Fruit fly (Drosophila melanogaster) whole organism, embryonic: Measurements from ENCODE around the gene CG5644.

Experiments used
- Ada2b ChIP-seq: fragments of 200-800 bp; sonication (Bioruptor generic); IDR thresholded peaks from 2 replicates; pipeline ENCODE4 v1.3.6; 2022; ENCODE audit warnings: missing biosample characterization, missing genetic modification characterization
- Awh ChIP-seq: fragments of 200-800 bp; sonication (Bioruptor generic); IDR thresholded peaks from 2 replicates; pipeline ENCODE4, ENCODE4 v1.3.6; 2022; ENCODE audit warnings: missing biosample characterization, missing genetic modification characterization
- B-H1 ChIP-seq: fragments of 200-800 bp; sonication (Bioruptor generic); IDR thresholded peaks from 3 replicates; pipeline ENCODE4 v1.3.6; 2022; ENCODE audit warnings: missing biosample characterization, missing genetic modification characterization
- BEAF-32 ChIP-seq: fragments of 200-800 bp; sonication (Bioruptor generic); optimal IDR thresholded peaks from 3 replicates; lab custom pipeline; 2017; ENCODE audit warnings: missing biosample characterization, missing genetic modification characterization, mild to moderate bottlenecking, moderate library complexity, missing genetic modification reagents
- CG10543 ChIP-seq: fragments of 200-800 bp; sonication (Bioruptor generic); optimal IDR thresholded peaks from 3 replicates; lab custom pipeline; 2017; ENCODE audit warnings: missing biosample characterization, mild to moderate bottlenecking, missing genetic modification characterization, moderate library complexity
- CG11456 ChIP-seq: fragments of 200-800 bp; sonication (Bioruptor generic); IDR thresholded peaks from 3 replicates; pipeline ENCODE4 v1.3.6; 2022; ENCODE audit warnings: missing biosample characterization, missing genetic modification characterization
- CG12659 ChIP-seq: fragments of 200-800 bp; sonication (Bioruptor generic); optimal IDR thresholded peaks from 3 replicates; lab custom pipeline; 2017; ENCODE audit warnings: mild to moderate bottlenecking, missing biosample characterization, missing genetic modification reagents, missing genetic modification characterization
- CG13296 ChIP-seq: fragments of 200-800 bp; sonication (Bioruptor generic); optimal IDR thresholded peaks from 3 replicates; lab custom pipeline; 2018; ENCODE audit warnings: missing biosample characterization, mild to moderate bottlenecking, missing genetic modification characterization
- CG13624 ChIP-seq: fragments of 200-800 bp; sonication (Bioruptor generic); optimal IDR thresholded peaks from 2 replicates; lab custom pipeline; 2016; ENCODE audit warnings: missing biosample characterization, missing genetic modification characterization
- CG15073 ChIP-seq: fragments of 200-800 bp; sonication (Bioruptor generic); optimal IDR thresholded peaks from 2 replicates; lab custom pipeline; 2016; ENCODE audit warnings: missing biosample characterization, missing genetic modification characterization
- CG1603 ChIP-seq: fragments of 200-800 bp; sonication (Bioruptor generic); optimal IDR thresholded peaks from 2 replicates; lab custom pipeline; 2019; ENCODE audit warnings: missing biosample characterization, mild to moderate bottlenecking, missing genetic modification characterization, moderate library complexity
- CG18764 ChIP-seq: fragments of 200-800 bp; sonication (Bioruptor generic); optimal IDR thresholded peaks from 3 replicates; lab custom pipeline; 2016; ENCODE audit warnings: missing biosample characterization, missing genetic modification characterization
- CG2712 ChIP-seq: fragments of 200-800 bp; optimal IDR thresholded peaks from 3 replicates; lab custom pipeline; 2019; ENCODE audit warnings: missing biosample characterization, mild to moderate bottlenecking, missing genetic modification characterization, moderate library complexity
- CG31441 ChIP-seq: fragments of 200-800 bp; sonication (Bioruptor generic); IDR thresholded peaks from 2 replicates; pipeline ENCODE4 v1.3.6; 2022; ENCODE audit warnings: missing biosample characterization, missing genetic modification characterization
- CG33213 ChIP-seq: fragments of 200-800 bp; sonication (Bioruptor generic); optimal IDR thresholded peaks from 3 replicates; lab custom pipeline; 2016; ENCODE audit warnings: missing biosample characterization, missing genetic modification characterization
- CG3995 ChIP-seq: fragments of 200-800 bp; sonication (Bioruptor generic); optimal IDR thresholded peaks from 3 replicates; lab custom pipeline; 2016; ENCODE audit warnings: missing biosample characterization, missing genetic modification characterization
- CG5180 ChIP-seq: fragments of 200-800 bp; sonication (Bioruptor generic); optimal IDR thresholded peaks from 3 replicates; lab custom pipeline; 2017; ENCODE audit warnings: missing biosample characterization, missing genetic modification characterization, mild to moderate bottlenecking, moderate library complexity, missing genetic modification reagents
- CG6683 ChIP-seq: fragments of 200-800 bp; sonication (Bioruptor generic); optimal IDR thresholded peaks from 2 replicates; lab custom pipeline; 2017; ENCODE audit warnings: missing biosample characterization, mild to moderate bottlenecking, missing genetic modification characterization, missing genetic modification reagents
- CG9797 ChIP-seq: fragments of 200-800 bp; sonication (Bioruptor generic); optimal IDR thresholded peaks from 3 replicates; lab custom pipeline; 2018; ENCODE audit warnings: missing biosample characterization, mild to moderate bottlenecking, missing genetic modification characterization
- CTCF ChIP-seq: fragments of 200-800 bp; sonication (Bioruptor generic); optimal IDR thresholded peaks from 2 replicates; lab custom pipeline; 2017; ENCODE audit warnings: missing biosample characterization, mild to moderate bottlenecking, missing genetic modification characterization, moderate library complexity
- CkIIα-i1 ChIP-seq: fragments of 200-800 bp; sonication (Bioruptor generic); IDR thresholded peaks from 2 replicates; pipeline ENCODE4 v1.3.6; 2022; ENCODE audit warnings: missing biosample characterization, missing genetic modification characterization
- Deaf1 ChIP-seq: fragments of 200-800 bp; optimal IDR thresholded peaks from 3 replicates; lab custom pipeline; 2019; ENCODE audit warnings: missing biosample characterization, mild to moderate bottlenecking, missing genetic modification characterization, moderate library complexity
- Hr39 ChIP-seq: fragments of >200 bp; optimal IDR thresholded peaks from 2 replicates; lab custom pipeline; 2017
- Hr78 ChIP-seq, 2 experiments: fragments of 200-800 bp in 1 of 2; fragments of >200 bp in 1 of 2; sonication (Bioruptor generic) in 1 of 2; optimal IDR thresholded peaks; 2 replicates each; lab custom pipeline; 2017 to 2019; ENCODE audit warnings: missing biosample characterization in 2 of 2, missing genetic modification characterization in 2 of 2, mild to moderate bottlenecking in 1 of 2, moderate library complexity in 1 of 2
- Neu2 ChIP-seq: fragments of 200-800 bp; sonication (Bioruptor generic); optimal IDR thresholded peaks from 3 replicates; lab custom pipeline; 2016; ENCODE audit warnings: missing biosample characterization, missing genetic modification characterization, borderline replicate concordance
- Nf-YA ChIP-seq: fragments of 200-800 bp; sonication (Bioruptor generic); IDR thresholded peaks from 2 replicates; pipeline ENCODE4 v1.3.6; 2022; ENCODE audit warnings: missing biosample characterization, missing genetic modification characterization
- Oaz ChIP-seq: fragments of 200-800 bp; sonication (Bioruptor generic); IDR thresholded peaks from 2 replicates; pipeline ENCODE4 v1.3.6; 2022; ENCODE audit warnings: missing biosample characterization, missing genetic modification characterization
- Xrp1 ChIP-seq: fragments of 200-800 bp; sonication (Bioruptor generic); IDR thresholded peaks from 2 replicates; pipeline ENCODE4 v1.3.6; 2022; ENCODE audit warnings: missing biosample characterization, missing genetic modification characterization
- amos ChIP-seq: fragments of 200-800 bp; sonication (Bioruptor generic); IDR thresholded peaks from 2 replicates; pipeline ENCODE4 v1.3.6; 2022; ENCODE audit warnings: missing biosample characterization, missing genetic modification characterization; ENCODE audit not compliant: partially characterized antibody
- bab2 ChIP-seq: fragments of 200-800 bp; sonication (Bioruptor generic); optimal IDR thresholded peaks from 2 replicates; lab custom pipeline; 2016; ENCODE audit warnings: missing biosample characterization, missing genetic modification characterization
- br ChIP-seq: fragments of >200 bp; optimal IDR thresholded peaks from 2 replicates; lab custom pipeline; 2017
- cad ChIP-seq: fragments of >200 bp; optimal IDR thresholded peaks from 2 replicates; lab custom pipeline; 2017; ENCODE audit warnings: missing biosample characterization, missing genetic modification characterization
- ci ChIP-seq: fragments of 200-800 bp; sonication (Bioruptor generic); IDR thresholded peaks from 3 replicates; pipeline ENCODE4 v1.3.6; 2022; ENCODE audit warnings: missing biosample characterization, missing genetic modification characterization
- crp ChIP-seq, 2 experiments: fragments of 200-800 bp; sonication (Bioruptor generic); optimal IDR thresholded peaks; 2 replicates in 1 of 2; 3 replicates in 1 of 2; lab custom pipeline; 2017; ENCODE audit warnings: missing biosample characterization in 2 of 2, missing genetic modification characterization in 2 of 2, mild to moderate bottlenecking in 1 of 2, moderate library complexity in 1 of 2
- dm ChIP-seq: fragments of 200-800 bp; sonication (Bioruptor generic); optimal IDR thresholded peaks from 3 replicates; lab custom pipeline; 2016; ENCODE audit warnings: missing biosample characterization, missing genetic modification characterization
- dmrt11E ChIP-seq: fragments of 200-800 bp; sonication (Bioruptor generic); optimal IDR thresholded peaks from 3 replicates; lab custom pipeline; 2018; ENCODE audit warnings: missing biosample characterization, mild to moderate bottlenecking, missing genetic modification characterization, moderate library complexity
- dpn ChIP-seq, 2 experiments: fragments of 200-800 bp; sonication (Bioruptor generic); optimal IDR thresholded peaks; 3 replicates each; lab custom pipeline; 2016; ENCODE audit warnings: missing biosample characterization in 2 of 2, missing genetic modification characterization in 2 of 2
- dysf ChIP-seq: fragments of 200-800 bp; sonication (Bioruptor generic); IDR thresholded peaks from 3 replicates; pipeline ENCODE4 v1.3.6; 2022; ENCODE audit warnings: missing biosample characterization, missing genetic modification characterization
- ftz-f1 ChIP-seq: fragments of 200-800 bp; sonication (Bioruptor generic); optimal IDR thresholded peaks from 2 replicates; lab custom pipeline; 2016; ENCODE audit warnings: missing biosample characterization, missing genetic modification characterization
- grn ChIP-seq: fragments of 200-800 bp; sonication (Bioruptor generic); optimal IDR thresholded peaks from 3 replicates; lab custom pipeline; 2017; ENCODE audit warnings: missing biosample characterization, missing genetic modification characterization
- hbn ChIP-seq: fragments of 200-800 bp; sonication (Bioruptor generic); IDR thresholded peaks from 2 replicates; pipeline ENCODE4 v1.3.6; 2022; ENCODE audit warnings: missing biosample characterization, missing genetic modification characterization; ENCODE audit not compliant: partially characterized antibody
- inv ChIP-seq: fragments of 200-800 bp; sonication (Bioruptor generic); IDR thresholded peaks from 2 replicates; pipeline ENCODE4 v1.3.6; 2022; ENCODE audit warnings: missing biosample characterization, missing genetic modification characterization; ENCODE audit not compliant: partially characterized antibody
- pan ChIP-seq, 4 experiments: fragments of >200 bp in 3 of 4; fragments of 200-800 bp in 1 of 4; sonication (Bioruptor generic) in 1 of 4; optimal IDR thresholded peaks in 3 of 4; IDR thresholded peaks in 1 of 4; 2 replicates each; pipeline versions ENCODE4 v1.3.6 to Lab custom; 2017 to 2022; ENCODE audit warnings: missing biosample characterization in 2 of 4, missing genetic modification characterization in 2 of 4, mixed read lengths in 1 of 4
- pnt ChIP-seq: fragments of 200-800 bp; sonication (Bioruptor generic); optimal IDR thresholded peaks from 3 replicates; lab custom pipeline; 2016; ENCODE audit warnings: missing biosample characterization, missing genetic modification characterization
- repo ChIP-seq: fragments of 200-800 bp; sonication (Bioruptor generic); optimal IDR thresholded peaks from 2 replicates; lab custom pipeline; 2016; ENCODE audit warnings: missing biosample characterization, missing genetic modification characterization
- slbo ChIP-seq: fragments of 200-800 bp; sonication (Bioruptor generic); IDR thresholded peaks from 2 replicates; pipeline ENCODE4 v1.3.6; 2022; ENCODE audit warnings: missing biosample characterization, missing genetic modification characterization
- tap ChIP-seq: fragments of 200-800 bp; optimal IDR thresholded peaks from 3 replicates; lab custom pipeline; 2019; ENCODE audit warnings: missing biosample characterization, mild to moderate bottlenecking, missing genetic modification characterization, moderate library complexity
- tgo ChIP-seq: fragments of 200-800 bp; sonication (Bioruptor generic); IDR thresholded peaks from 3 replicates; pipeline ENCODE4 v1.3.6; 2022; ENCODE audit warnings: missing biosample characterization, missing genetic modification characterization
- tio ChIP-seq: fragments of 200-800 bp; sonication (Bioruptor generic); optimal IDR thresholded peaks from 2 replicates; lab custom pipeline; 2017; ENCODE audit warnings: missing biosample characterization, missing genetic modification characterization, inconsistent platforms
- tna ChIP-seq: fragments of 200-800 bp; sonication (Bioruptor generic); IDR thresholded peaks from 2 replicates; pipeline ENCODE4 v1.3.6; 2022; ENCODE audit warnings: missing biosample characterization, missing genetic modification characterization; ENCODE audit not compliant: partially characterized antibody
- vfl ChIP-seq: fragments of 200-800 bp; sonication (Bioruptor generic); optimal IDR thresholded peaks from 2 replicates; lab custom pipeline; 2016; ENCODE audit warnings: missing biosample characterization, missing genetic modification characterization
- wek ChIP-seq: fragments of 200-800 bp; sonication (Bioruptor generic); optimal IDR thresholded peaks from 3 replicates; lab custom pipeline; 2018; ENCODE audit warnings: missing biosample characterization, mild to moderate bottlenecking, missing genetic modification characterization, moderate library complexity

The CG5644 gene

DNA sequence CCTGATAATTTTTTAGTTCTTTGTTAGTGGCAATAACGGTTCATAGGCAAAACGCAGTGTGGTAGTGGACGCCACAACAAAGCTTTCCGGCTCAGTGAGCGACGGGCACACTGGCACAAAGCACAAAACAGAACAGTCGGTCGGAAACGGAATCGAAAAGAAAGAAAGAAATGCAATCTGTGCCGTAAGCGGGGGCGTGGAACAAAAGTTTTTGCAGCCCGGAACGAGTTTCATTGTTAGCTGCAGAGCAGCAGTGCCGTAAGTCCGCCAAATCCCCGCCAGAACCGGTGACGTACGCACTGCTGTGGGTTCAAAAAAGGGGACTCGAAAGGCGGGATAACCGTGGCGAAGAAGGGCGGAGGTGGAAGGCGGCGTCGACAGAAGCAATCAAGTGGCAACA, 11.2 kb downstream of the CG5644 start, which contains the start of gene CG5026 (continued):
- TF ChIP-seq pnt (GFP tag; lab: Kevin White, UChicago) (no peak), tna (GFP tag; lab: Robert Waterston, UW) (no peak), CTCF (GFP tag; lab: Kevin White, UChicago) (peak; percentile 13), dpn (GFP tag; optimal IDR thresholded peaks at IDR 0.05; lab: Kevin White, UChicago) (no peak), Oaz (GFP tag; lab: Robert Waterston, UW) (no peak), Ada2b (no peak), Hr78 (GFP tag; optimal IDR thresholded peaks at IDR 0.05; lab: Kevin White, UChicago) (no peak), ci (GFP tag; lab: Robert Waterston, UW) (peak; percentile 63; the same call in 2 of the 3 replicates), ftz-f1 (GFP tag; lab: Kevin White, UChicago) (no peak), CG13296 (GFP tag; lab: Kevin White, UChicago) (no peak), CG12659 (GFP tag; lab: Kevin White, UChicago) (peak; percentile 46), B-H1 (GFP tag; lab: Robert Waterston, UW) (no peak), CG5180 (GFP tag; lab: Kevin White, UChicago) (no peak), crp (GFP tag; optimal IDR thresholded peaks at IDR 0.05; lab: Kevin White, UChicago) (peak in 1 of 2 experiments; percentile 7), tgo (no peak), tap (tag; lab: Kevin White, UChicago) (no peak), CG13624 (GFP tag; lab: Kevin White, UChicago) (no peak), CG1603 (no peak), BEAF-32 (GFP tag; lab: Kevin White, UChicago) (peak; percentile 21), pan (optimal IDR thresholded peaks at IDR 0.05; lab: Kevin White, UChicago) (no peak), pan (GFP tag; optimal IDR thresholded peaks at IDR 0.05 in 1 of 2, IDR thresholded peaks at IDR 0.05 in 1 of 2) (no peak), CG33213 (no peak), Awh (GFP tag; lab: Robert Waterston, UW) (no peak), hbn (GFP tag; lab: Robert Waterston, UW) (no peak), CkIIα-i1 (no peak), bab2 (no peak), CG3995 (GFP tag; lab: Kevin White, UChicago) (no peak), dm (GFP tag; lab: Kevin White, UChicago) (no peak), repo (GFP tag; lab: Kevin White, UChicago) (no peak), grn (GFP tag; lab: Kevin White, UChicago) (no peak), CG6683 (no peak), Deaf1 (tag; lab: Kevin White, UChicago) (no peak), Hr39 (lab: Kevin White, UChicago) (no peak), dmrt11E (no peak), vfl (GFP tag; lab: Kevin White, UChicago) (no peak), inv (GFP tag; lab: Robert Waterston, UW) (no peak), CG31441 (GFP tag; lab: Robert Waterston, UW) (no peak), CG18764 (GFP tag; lab: Kevin White, UChicago) (no peak), tio (no peak), CG15073 (GFP tag; lab: Kevin White, UChicago) (no peak), Neu2 (GFP tag; lab: Kevin White, UChicago) (no peak), CG2712 (tag; lab: Kevin White, UChicago) (no peak), CG9797 (GFP tag; lab: Kevin White, UChicago) (peak; percentile 54), Nf-YA (no peak), wek (GFP tag; lab: Kevin White, UChicago) (no peak), slbo (no peak), cad (GFP tag; lab: Kevin White, UChicago) (no peak), br (no peak), CG10543 (no peak), dysf (GFP tag; lab: Robert Waterston, UW) (no peak), amos (no peak), Xrp1 (GFP tag; lab: Robert Waterston, UW) (no peak), CG11456 (GFP tag; lab: Robert Waterston, UW) (no peak)
